Worm (Caenorhabditis elegans) whole organism, L3 larva: ENCODE measurements around the gene T01C1.4.

Experiments
- R02D3.7 ChIP-seq: fragments of 150-350 bp; optimal IDR thresholded peaks from 2 replicates; lab custom pipeline; 2014; ENCODE audit warnings: missing biosample characterization, missing genetic modification characterization
- ZK546.5 ChIP-seq: sonication (generic microtip); optimal IDR thresholded peaks from 2 replicates; lab custom pipeline; 2017; ENCODE audit warnings: missing biosample characterization, missing genetic modification characterization
- aly-2 ChIP-seq: fragments of 150-350 bp; optimal IDR thresholded peaks from 2 replicates; lab custom pipeline; 2014; ENCODE audit warnings: missing biosample characterization, missing genetic modification characterization
- ama-1 ChIP-seq: fragments of 150-350 bp; optimal IDR thresholded peaks from 2 replicates; lab custom pipeline; 2018
- ceh-16 ChIP-seq: sonication (generic microtip); optimal IDR thresholded peaks from 2 replicates; lab custom pipeline; 2017; ENCODE audit warnings: missing biosample characterization, missing genetic modification characterization
- ceh-28 ChIP-seq: fragments of 150-350 bp; optimal IDR thresholded peaks from 2 replicates; lab custom pipeline; 2014; ENCODE audit warnings: missing biosample characterization, missing genetic modification reagents, missing genetic modification characterization
- ceh-82 ChIP-seq: fragments of 150-350 bp; optimal IDR thresholded peaks from 2 replicates; lab custom pipeline; 2014; ENCODE audit warnings: missing biosample characterization, missing genetic modification characterization
- ceh-9 ChIP-seq: sonication (generic microtip); optimal IDR thresholded peaks from 2 replicates; lab custom pipeline; 2018; ENCODE audit warnings: missing biosample characterization, missing genetic modification characterization
- daf-12 ChIP-seq: fragments of 150-350 bp; optimal IDR thresholded peaks from 2 replicates; lab custom pipeline; 2014; ENCODE audit warnings: missing biosample characterization, missing genetic modification reagents, missing genetic modification characterization
- egl-27 ChIP-seq: sonication (generic microtip); optimal IDR thresholded peaks from 4 replicates; lab custom pipeline; 2017; ENCODE audit warnings: missing biosample characterization, missing genetic modification reagents, missing genetic modification characterization
- egl-5 ChIP-seq: fragments of 150-350 bp; optimal IDR thresholded peaks from 2 replicates; lab custom pipeline; 2017; ENCODE audit warnings: missing biosample characterization, missing genetic modification reagents, missing genetic modification characterization, inconsistent platforms
- elt-1 ChIP-seq: fragments of 150-350 bp; optimal IDR thresholded peaks from 2 replicates; lab custom pipeline; 2014; ENCODE audit warnings: missing biosample characterization, missing genetic modification characterization
- elt-2 ChIP-seq: sonication (generic microtip); optimal IDR thresholded peaks from 2 replicates; lab custom pipeline; 2016; ENCODE audit warnings: missing genetic modification reagents, mild to moderate bottlenecking, missing genetic modification characterization, missing compliant biosample characterization
- elt-3 ChIP-seq, 3 experiments: fragments of 150-350 bp in 1 of 3; sonication (generic microtip) in 2 of 3; optimal IDR thresholded peaks; 2 replicates in 2 of 3; 4 replicates in 1 of 3; lab custom pipeline; 2014 to 2017; ENCODE audit warnings: missing biosample characterization in 3 of 3, missing genetic modification characterization in 3 of 3
- eor-1 ChIP-seq, 2 experiments: fragments of 150-350 bp; optimal IDR thresholded peaks; 2 replicates each; lab custom pipeline; 2014 to 2018; ENCODE audit warnings: missing biosample characterization in 2 of 2, missing genetic modification characterization in 2 of 2
- fkh-10 ChIP-seq: sonication (generic microtip); optimal IDR thresholded peaks from 2 replicates; lab custom pipeline; 2017; ENCODE audit warnings: missing biosample characterization, missing genetic modification reagents, missing genetic modification characterization
- fkh-2 ChIP-seq: fragments of 150-350 bp; optimal IDR thresholded peaks from 2 replicates; lab custom pipeline; 2014; ENCODE audit warnings: missing biosample characterization, missing genetic modification reagents, missing genetic modification characterization
- fos-1 ChIP-seq: fragments of 150-350 bp; optimal IDR thresholded peaks from 2 replicates; lab custom pipeline; 2014; ENCODE audit warnings: missing biosample characterization, missing genetic modification characterization
- hmg-11 ChIP-seq: sonication (generic microtip); optimal IDR thresholded peaks from 2 replicates; lab custom pipeline; 2016; ENCODE audit warnings: missing genetic modification characterization, missing compliant biosample characterization
- jun-1 ChIP-seq: fragments of 150-350 bp; optimal IDR thresholded peaks from 2 replicates; lab custom pipeline; 2014; ENCODE audit warnings: missing biosample characterization, missing genetic modification reagents, missing genetic modification characterization
- lin-15B ChIP-seq: fragments of 150-350 bp; optimal IDR thresholded peaks from 2 replicates; lab custom pipeline; 2014; ENCODE audit warnings: missing biosample characterization, missing genetic modification characterization
- lin-39 ChIP-seq: fragments of 150-350 bp; optimal IDR thresholded peaks from 2 replicates; lab custom pipeline; 2018; ENCODE audit warnings: missing biosample characterization, missing genetic modification reagents, missing genetic modification characterization
- lsy-12 ChIP-seq: sonication (generic microtip); optimal IDR thresholded peaks from 2 replicates; lab custom pipeline; 2016; ENCODE audit warnings: mild to moderate bottlenecking, missing genetic modification characterization, missing compliant biosample characterization
- mdl-1 ChIP-seq: fragments of 150-350 bp; optimal IDR thresholded peaks from 2 replicates; lab custom pipeline; 2014; ENCODE audit warnings: missing biosample characterization, missing genetic modification characterization
- mml-1 ChIP-seq: fragments of 150-350 bp; sonication (generic microtip); optimal IDR thresholded peaks from 3 replicates; lab custom pipeline; 2014; ENCODE audit warnings: missing biosample characterization, missing genetic modification characterization
- nfya-1 ChIP-seq: sonication (generic microtip); optimal IDR thresholded peaks from 2 replicates; lab custom pipeline; 2017; ENCODE audit warnings: missing genetic modification characterization, mild to moderate bottlenecking, missing compliant biosample characterization, antibody characterized with exemption, moderate library complexity; ENCODE audit not compliant: insufficient read depth
- nhr-11 ChIP-seq: fragments of 150-350 bp; optimal IDR thresholded peaks from 2 replicates; lab custom pipeline; 2014; ENCODE audit warnings: missing biosample characterization, missing genetic modification characterization
- nhr-12 ChIP-seq: fragments of 150-350 bp; optimal IDR thresholded peaks from 2 replicates; lab custom pipeline; 2014; ENCODE audit warnings: missing biosample characterization, missing genetic modification characterization
- nhr-23 ChIP-seq: fragments of 150-350 bp; optimal IDR thresholded peaks from 2 replicates; lab custom pipeline; 2014; ENCODE audit warnings: missing biosample characterization, missing genetic modification reagents, missing genetic modification characterization
- nhr-237 ChIP-seq: fragments of 150-350 bp; optimal IDR thresholded peaks from 2 replicates; lab custom pipeline; 2014; ENCODE audit warnings: missing biosample characterization, missing genetic modification characterization
- nhr-25 ChIP-seq: sonication (generic microtip); optimal IDR thresholded peaks from 2 replicates; lab custom pipeline; 2017; ENCODE audit warnings: missing biosample characterization, missing genetic modification characterization
- nhr-28 ChIP-seq: fragments of 150-350 bp; optimal IDR thresholded peaks from 2 replicates; lab custom pipeline; 2014; ENCODE audit warnings: missing biosample characterization, missing genetic modification characterization
- nhr-43 ChIP-seq: sonication (generic microtip); optimal IDR thresholded peaks from 2 replicates; lab custom pipeline; 2016; ENCODE audit warnings: mild to moderate bottlenecking, missing genetic modification characterization, missing compliant biosample characterization; ENCODE audit not compliant: poor library complexity, severe bottlenecking
- nhr-67 ChIP-seq: fragments of 150-350 bp; optimal IDR thresholded peaks from 2 replicates; lab custom pipeline; 2014; ENCODE audit warnings: missing biosample characterization, missing genetic modification characterization
- nhr-76 ChIP-seq: fragments of 150-350 bp; sonication (generic microtip); optimal IDR thresholded peaks from 5 replicates; lab custom pipeline; 2014; ENCODE audit warnings: missing biosample characterization, missing genetic modification characterization
- nhr-77 ChIP-seq: fragments of 150-350 bp; optimal IDR thresholded peaks from 2 replicates; lab custom pipeline; 2014; ENCODE audit warnings: missing biosample characterization, missing genetic modification characterization
- pha-4 ChIP-seq: fragments of 150-350 bp; optimal IDR thresholded peaks from 2 replicates; lab custom pipeline; 2014; ENCODE audit warnings: missing biosample characterization, missing genetic modification reagents, missing genetic modification characterization
- pqm-1 ChIP-seq: fragments of 150-350 bp; optimal IDR thresholded peaks from 2 replicates; lab custom pipeline; 2017; ENCODE audit warnings: missing biosample characterization, missing genetic modification characterization, inconsistent platforms
- sea-2 ChIP-seq: fragments of 150-350 bp; sonication (generic microtip); optimal IDR thresholded peaks from 4 replicates; lab custom pipeline; 2014; ENCODE audit warnings: missing biosample characterization, missing genetic modification reagents, missing genetic modification characterization
- skn-1 ChIP-seq: fragments of 150-350 bp; optimal IDR thresholded peaks from 2 replicates; lab custom pipeline; 2014; ENCODE audit warnings: missing biosample characterization, missing genetic modification characterization
- snpc-4 ChIP-seq: fragments of 150-350 bp; optimal IDR thresholded peaks from 2 replicates; lab custom pipeline; 2014; ENCODE audit warnings: missing biosample characterization, missing genetic modification characterization
- tbx-2 ChIP-seq: sonication (generic microtip); optimal IDR thresholded peaks from 2 replicates; lab custom pipeline; 2016; ENCODE audit warnings: mild to moderate bottlenecking, missing genetic modification characterization, missing compliant biosample characterization
- unc-39 ChIP-seq: sonication (generic microtip); optimal IDR thresholded peaks from 4 replicates; lab custom pipeline; 2017; ENCODE audit warnings: missing biosample characterization, missing genetic modification characterization
- unc-62 ChIP-seq: fragments of 150-350 bp; sonication (generic microtip); optimal IDR thresholded peaks from 4 replicates; lab custom pipeline; 2014; ENCODE audit warnings: missing biosample characterization, missing genetic modification reagents, missing genetic modification characterization
- zag-1 ChIP-seq: fragments of 150-350 bp; optimal IDR thresholded peaks from 2 replicates; lab custom pipeline; 2014; ENCODE audit warnings: missing biosample characterization, missing genetic modification characterization
- ztf-11 ChIP-seq: fragments of 150-350 bp; optimal IDR thresholded peaks from 2 replicates; lab custom pipeline; 2014; ENCODE audit warnings: missing biosample characterization, missing genetic modification characterization
- ztf-4 ChIP-seq: fragments of 150-350 bp; optimal IDR thresholded peaks from 2 replicates; lab custom pipeline; 2014; ENCODE audit warnings: missing biosample characterization, missing genetic modification characterization

Gene T01C1.4

DNA sequence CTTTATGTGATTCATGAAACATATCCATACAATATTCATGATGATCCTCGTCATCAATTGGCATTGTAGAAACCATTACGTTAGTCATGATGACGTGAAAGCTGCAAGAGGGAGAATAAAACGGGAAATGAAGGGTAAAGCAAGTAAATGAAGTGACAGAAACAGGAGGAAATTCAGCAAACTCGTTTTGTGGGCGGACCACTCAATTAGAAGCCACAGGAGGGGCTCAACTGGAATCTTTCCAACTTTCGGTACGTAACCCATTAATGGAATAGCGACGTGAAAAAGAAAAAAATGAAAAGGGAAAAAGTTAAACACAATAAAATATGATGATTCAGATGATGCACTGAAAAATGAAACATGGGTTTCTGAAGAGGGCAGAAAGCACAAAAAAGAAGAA is at the start of gene T01C1.4:
Gene T01C1.4 (minus strand): TSS at position 101 of the 400 bp plus-strand sequence.
- TF ChIP-seq elt-1 (tag; lab: Kevin White, UChicago): no peak

DNA sequence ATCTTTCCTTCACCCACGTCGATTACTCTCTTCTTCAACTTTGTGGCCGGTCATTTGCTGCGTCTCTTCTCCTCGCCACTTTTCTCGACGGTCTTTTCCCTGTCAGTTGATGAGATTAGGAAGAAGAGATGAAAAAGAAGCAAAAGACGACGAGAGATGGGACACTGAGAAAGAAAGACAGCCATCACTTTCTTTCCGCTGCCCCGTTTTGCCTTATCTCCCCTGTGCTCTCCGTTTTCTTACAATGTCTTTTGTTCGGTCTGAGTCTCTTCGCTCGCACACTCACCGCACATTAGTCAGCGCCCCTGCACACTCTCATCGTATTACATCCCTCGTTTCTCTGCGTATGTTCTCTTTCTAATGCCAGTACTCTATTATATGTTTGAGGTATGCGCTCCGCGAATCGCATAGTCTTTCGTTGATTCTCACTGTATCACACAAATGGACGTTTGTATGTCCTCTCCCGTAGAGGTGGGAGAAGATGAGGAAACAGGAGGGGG is 49.3 kb upstream of the T01C1.4 start:
- TF ChIP-seq tbx-2 (tag; lab: Kevin White, UChicago) (peak; percentile 94), nhr-28 (tag; lab: Kevin White, UChicago) (no peak), nhr-12 (tag; lab: Kevin White, UChicago) (no peak), skn-1 (tag; lab: Kevin White, UChicago) (peak; percentile 87), egl-27 (tag; lab: Kevin White, UChicago) (peak; percentile 92), unc-62 (GFP tag; lab: Kevin White, UChicago) (peak; percentile 99), nhr-77 (tag; lab: Kevin White, UChicago) (peak; percentile 88), mdl-1 (tag; lab: Kevin White, UChicago) (peak; percentile 91), fkh-2 (tag; lab: Kevin White, UChicago) (no peak), snpc-4 (tag; lab: Kevin White, UChicago) (peak; percentile 74), nhr-76 (tag; lab: Kevin White, UChicago) (peak; percentile 69), ceh-16 (tag; lab: Kevin White, UChicago) (peak; percentile 59), pha-4 (tag; lab: Kevin White, UChicago) (peak; percentile 98), nfya-1 (tag; lab: Kevin White, UChicago) (peak; percentile 97), fkh-10 (GFP tag; lab: Kevin White, UChicago) (peak; percentile 99), nhr-237 (no peak), ceh-82 (tag; lab: Kevin White, UChicago) (peak; percentile 76), zag-1 (tag; lab: Kevin White, UChicago) (peak; percentile 92), nhr-67 (no peak), elt-3 (tag; optimal IDR thresholded peaks at IDR 0.05; lab: Kevin White, UChicago) (peak in 2 of 3 experiments; percentile 68 to 85), ceh-28 (peak; percentile 90), elt-1 (tag; lab: Kevin White, UChicago) (peak; percentile 95), daf-12 (tag; lab: Kevin White, UChicago) (peak; percentile 74), ZK546.5 (tag; lab: Kevin White, UChicago) (no peak), aly-2 (tag; lab: Kevin White, UChicago) (no peak), eor-1 (tag; optimal IDR thresholded peaks at IDR 0.05; lab: Kevin White, UChicago) (peak in 1 of 2 experiments; percentile 54), ztf-11 (tag; lab: Kevin White, UChicago) (no peak), jun-1 (tag; lab: Kevin White, UChicago) (peak; percentile 97), nhr-23 (tag; lab: Kevin White, UChicago) (peak; percentile 96), fos-1 (peak; percentile 74), pqm-1 (tag; lab: Kevin White, UChicago) (peak; percentile 92), nhr-43 (tag; lab: Kevin White, UChicago) (peak; percentile 85), R02D3.7 (tag; lab: Kevin White, UChicago) (peak; percentile 77), ztf-4 (tag; lab: Kevin White, UChicago) (peak; percentile 35), ceh-9 (tag; lab: Kevin White, UChicago) (peak; percentile 39), lsy-12 (tag; lab: Kevin White, UChicago) (peak; percentile 85), hmg-11 (tag; lab: Kevin White, UChicago) (peak; percentile 98), lin-15B (peak; percentile 56), egl-5 (peak; percentile 97), unc-39 (tag; lab: Kevin White, UChicago) (peak; percentile 59), sea-2 (GFP tag; lab: Kevin White, UChicago) (peak; percentile 38), nhr-11 (peak; percentile 89), elt-2 (tag; lab: Kevin White, UChicago) (peak; percentile 95), lin-39 (peak; percentile 97), nhr-25 (tag; lab: Kevin White, UChicago) (peak; percentile 95), ama-1 (lab: Kevin White, UChicago) (peak; percentile 43), mml-1 (tag; lab: Kevin White, UChicago) (no peak)
- TF ChIP-seq, all 47 proteins: peak for 38
